Worm (Caenorhabditis elegans) whole organism, L4/young adult: ENCODE results near the gene sre-51.

Experiments used
- W03F9.2 ChIP-seq: fragments of 150-350 bp; optimal IDR thresholded peaks from 2 replicates; lab custom pipeline; 2014; ENCODE audit warnings: missing biosample characterization, missing genetic modification characterization
- dao-5 ChIP-seq: sonication (generic microtip); optimal IDR thresholded peaks from 2 replicates; lab custom pipeline; 2016; ENCODE audit warnings: missing genotype, missing genetic modification characterization, moderate library complexity, missing compliant biosample characterization
- him-1 ChIP-seq: sonication (generic microtip); optimal IDR thresholded peaks from 2 replicates; lab custom pipeline; 2016; ENCODE audit warnings: missing genotype, missing genetic modification reagents, missing genetic modification characterization, missing compliant biosample characterization

The sre-51 gene

ce11 chrII:12311560-12311959, at the start of gene sre-51:
Gene sre-51 (plus strand): TSS chrII:12311860.
- TF ChIP-seq him-1 (tag; lab: Kevin White, UChicago) (no peak), dao-5 (tag; lab: Kevin White, UChicago) (no peak), W03F9.2 (no peak)

- TF ChIP-seq W03F9.2 (no peak), him-1 (tag; lab: Kevin White, UChicago) (no peak), dao-5 (tag; lab: Kevin White, UChicago) (no peak)
Observed at ce11 chrII:12262567-12262966, 49.1 kb upstream of the sre-51 start.

- TF ChIP-seq W03F9.2 (no peak), dao-5 (tag; lab: Kevin White, UChicago) (no peak), him-1 (tag; lab: Kevin White, UChicago) (no peak)
Observed at ce11 chrII:12263971-12264554, 47.6 kb upstream of the sre-51 start, which contains the start of gene faxc-1. Gene faxc-1 (plus strand): TSS chrII:12264192.

- TF ChIP-seq W03F9.2 (no peak), dao-5 (tag; lab: Kevin White, UChicago) (no peak), him-1 (tag; lab: Kevin White, UChicago) (no peak)
Observed at ce11 chrII:12264847-12265246, 46.8 kb upstream of the sre-51 start.

- TF ChIP-seq dao-5 (tag; lab: Kevin White, UChicago) (no peak), him-1 (tag; lab: Kevin White, UChicago) (no peak), W03F9.2 (no peak)
Observed at ce11 chrII:12266145-12266544, 45.5 kb upstream of the sre-51 start, which contains the start of gene tric-1B.1. Gene tric-1B.1 (minus strand): TSS chrII:12266245.

ce11 chrII:12266797-12267196, 44.9 kb upstream of the sre-51 start:
- TF ChIP-seq him-1 (tag; lab: Kevin White, UChicago) (no peak), dao-5 (tag; lab: Kevin White, UChicago) (no peak), W03F9.2 (no peak)

ce11 chrII:12268857-12269256, 42.8 kb upstream of the sre-51 start:
- no peak for TF ChIP-seq him-1 (tag; lab: Kevin White, UChicago)
- no peak for TF ChIP-seq dao-5 (tag; lab: Kevin White, UChicago)
- TF ChIP-seq W03F9.2 = no peak

ce11 chrII:12274944-12275343, 36.7 kb upstream of the sre-51 start, which contains the start of gene Y57A10A.27:
Gene Y57A10A.27 (minus strand): TSS chrII:12275044.
- TF ChIP-seq dao-5 (tag; lab: Kevin White, UChicago) = no peak
- TF ChIP-seq him-1 (tag; lab: Kevin White, UChicago) = no peak
- no peak for TF ChIP-seq W03F9.2

- TF ChIP-seq dao-5 (tag; lab: Kevin White, UChicago) (no peak), W03F9.2 (no peak), him-1 (tag; lab: Kevin White, UChicago) (no peak)
Observed at ce11 chrII:12278602-12279001, 33.1 kb upstream of the sre-51 start.

ce11 chrII:12279259-12279658, 32.4 kb upstream of the sre-51 start, which contains the start of the genes tric-1B.2 and Y57A10A.29:
Gene tric-1B.2 (minus strand): TSS chrII:12279387.
Gene Y57A10A.29 (plus strand): TSS chrII:12279561.
- TF ChIP-seq dao-5 (tag; lab: Kevin White, UChicago) = no peak
- no peak for TF ChIP-seq W03F9.2
- no peak for TF ChIP-seq him-1 (tag; lab: Kevin White, UChicago)

ce11 chrII:12280360-12280759, 31.3 kb upstream of the sre-51 start, which contains the start of gene ife-5:
Gene ife-5 (plus strand): TSS chrII:12280660.
- TF ChIP-seq him-1 (tag; lab: Kevin White, UChicago) = no peak

ce11 chrII:12284045-12284444, 27.6 kb upstream of the sre-51 start:
- TF ChIP-seq dao-5 (tag; lab: Kevin White, UChicago) (no peak), him-1 (tag; lab: Kevin White, UChicago) (no peak), W03F9.2 (no peak)

ce11 chrII:12289085-12289484, 22.6 kb upstream of the sre-51 start, which contains the start of gene Y57A10A.31:
Gene Y57A10A.31 (plus strand): TSS chrII:12289385.
- TF ChIP-seq W03F9.2 (no peak), him-1 (tag; lab: Kevin White, UChicago) (no peak), dao-5 (tag; lab: Kevin White, UChicago) (no peak)

ce11 chrII:12296591-12296990, 15.1 kb upstream of the sre-51 start:
- TF ChIP-seq W03F9.2 (no peak), dao-5 (tag; lab: Kevin White, UChicago) (no peak), him-1 (tag; lab: Kevin White, UChicago) (no peak)

- TF ChIP-seq him-1 (tag; lab: Kevin White, UChicago) = no peak
Observed at ce11 chrII:12300680-12301079, 11.0 kb upstream of the sre-51 start.
